Fruit fly (Drosophila melanogaster): ENCODE data around the gene CG3106.
A peak's percentile ranks its signal among the peaks of the same experiment; 100 is the strongest.

- TF ChIP-seq cnc (optimal IDR thresholded peaks at IDR 0.05) (no peak), CG11617 (GFP tag; optimal IDR thresholded peaks at IDR 0.05) (no peak), kay (GFP tag; ENCODE audit: borderline replicate concordance) (no peak), CG12768 (GFP tag; optimal IDR thresholded peaks at IDR 0.05) (no peak), Hr96 (GFP tag; optimal IDR thresholded peaks at IDR 0.05) (no peak), CG33017 (tag; optimal IDR thresholded peaks at IDR 0.05) (no peak), CG5204 (GFP tag; optimal IDR thresholded peaks at IDR 0.05) (no peak), tj (GFP tag; optimal IDR thresholded peaks at IDR 0.05) (peak; percentile 57), bab1 (GFP tag; optimal IDR thresholded peaks at IDR 0.05) (no peak)
Observed at dm6 chrX:9638927-9639420, 23.7 kb downstream of the CG3106 start.

Data from whole organism, adult.